Worm (Caenorhabditis elegans): Measurements from ENCODE around the gene ZK370.4.

- TF ChIP-seq snpc-4 (tag; optimal IDR thresholded peaks at IDR 0.05) (no peak), nhr-76 (tag; optimal IDR thresholded peaks at IDR 0.05) (no peak), lsy-2 (tag; optimal IDR thresholded peaks at IDR 0.05) (no peak)
Observed at ce11 chrIII:8725224-8725623, 6.0 kb downstream of the ZK370.4 start.

Data from whole organism, mixed stage, embryonic.